Fruit fly (Drosophila melanogaster): ENCODE measurements around the gene FER.

DNA sequence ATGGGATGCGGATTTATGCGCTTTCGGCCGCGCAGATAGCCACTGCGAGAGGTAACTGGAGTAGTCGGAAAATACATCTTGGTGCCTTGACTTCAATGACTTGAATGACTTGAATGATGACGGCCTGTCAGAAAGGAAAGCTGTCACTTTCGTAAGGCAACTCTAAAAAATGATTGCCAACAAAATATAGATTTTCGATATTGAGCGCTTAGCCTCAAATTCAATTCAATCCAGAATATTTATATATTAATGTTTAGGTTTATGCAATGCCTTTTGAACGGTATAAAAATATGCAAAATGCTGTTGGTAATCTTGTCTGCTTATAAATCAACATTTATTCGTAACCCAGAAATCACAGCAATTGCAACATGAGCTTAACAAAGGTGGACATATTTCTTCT, 13.7 kb upstream of the FER start, which contains the start of gene CG44261:
- no peak for TF ChIP-seq CG8478 (optimal IDR thresholded peaks at IDR 0.05)
- no peak for TF ChIP-seq CTCF (optimal IDR thresholded peaks at IDR 0.05)
